Worm (Caenorhabditis elegans): ENCODE data around the gene F46G10.1.

F46G10.1 gene

DNA sequence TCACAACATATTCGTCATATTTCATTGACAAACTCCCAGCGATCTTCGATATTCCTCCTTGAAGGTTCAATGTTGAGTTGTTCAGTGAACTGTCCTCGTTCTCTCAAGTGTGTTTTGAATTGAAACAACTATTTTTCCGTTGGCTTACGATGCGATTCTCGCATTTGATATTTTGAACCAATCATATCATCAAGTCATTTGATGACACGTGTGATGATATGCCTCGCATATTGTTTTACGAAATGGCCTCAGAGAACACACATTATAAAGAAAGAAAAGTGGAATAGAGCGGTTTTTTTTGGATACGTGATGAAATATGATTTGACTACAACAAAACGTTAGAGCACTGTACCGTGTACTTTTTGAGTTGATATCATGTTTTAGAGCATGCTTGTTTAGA is 36.9 kb upstream of the F46G10.1 start (continued):
- TF ChIP-seq sup-37 (GFP tag; optimal IDR thresholded peaks at IDR 0.05) (no peak), snpc-4 (tag; optimal IDR thresholded peaks at IDR 0.05) (no peak), isw-1 (GFP tag; IDR thresholded peaks at IDR 0.05) (no peak)

- TF ChIP-seq fkh-8 (tag; optimal IDR thresholded peaks at IDR 0.05) = peak; percentile 60
- no peak for TF ChIP-seq snu-23 (GFP tag; optimal IDR thresholded peaks at IDR 0.05)
- no peak for TF ChIP-seq elt-3 (tag; optimal IDR thresholded peaks at IDR 0.05)
- TF ChIP-seq nhr-11 (tag; optimal IDR thresholded peaks at IDR 0.05) = peak; percentile 29
- peak; percentile 61 for TF ChIP-seq nhr-71 (tag; optimal IDR thresholded peaks at IDR 0.05)
- TF ChIP-seq lin-14 (GFP tag; optimal IDR thresholded peaks at IDR 0.05) = no peak
- peak; percentile 98 for TF ChIP-seq hlh-4 (tag; optimal IDR thresholded peaks at IDR 0.05)
- peak; percentile 61 for TF ChIP-seq nhr-47 (tag; optimal IDR thresholded peaks at IDR 0.05)
- no peak for TF ChIP-seq lin-15B (tag; optimal IDR thresholded peaks at IDR 0.05)
- no peak for TF ChIP-seq zip-4 (GFP tag; optimal IDR thresholded peaks at IDR 0.05)
- TF ChIP-seq ztf-4 (tag; optimal IDR thresholded peaks at IDR 0.05) = no peak
- no peak for TF ChIP-seq efl-1 (optimal IDR thresholded peaks at IDR 0.05)
- TF ChIP-seq efl-1 (GFP tag; optimal IDR thresholded peaks at IDR 0.05 in 1 of 2) = peak in 1 of 2 experiments; percentile 2
Observed at ce11 chrX:13347251-13347650, 35.7 kb upstream of the F46G10.1 start.

DNA sequence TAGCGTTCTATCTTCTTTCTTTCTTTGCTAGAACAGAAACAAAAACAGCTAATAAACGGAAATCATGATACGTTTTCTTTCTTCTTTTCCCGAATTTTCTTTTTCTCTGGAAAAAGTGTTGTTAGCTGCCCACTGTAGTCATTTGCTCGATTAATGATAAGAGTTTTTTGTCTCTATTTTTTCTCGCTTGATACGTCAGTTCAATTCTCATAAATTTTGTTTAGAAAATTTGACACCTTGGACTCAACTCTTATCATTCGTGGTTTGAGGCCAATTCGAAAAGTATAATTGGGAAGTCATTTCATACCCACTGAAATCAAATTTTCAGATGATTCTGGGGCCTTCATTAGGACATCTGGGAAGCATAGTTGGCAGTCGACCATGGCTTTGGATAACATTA is 30.3 kb upstream of the F46G10.1 start:
- TF ChIP-seq elt-2 (tag; optimal IDR thresholded peaks at IDR 0.05) = peak; percentile 42
- no peak for TF ChIP-seq efl-1 (optimal IDR thresholded peaks at IDR 0.05)
- peak in 1 of 2 experiments; percentile 71 for TF ChIP-seq efl-1 (GFP tag; optimal IDR thresholded peaks at IDR 0.05 in 1 of 2)
- TF ChIP-seq tlp-1 (tag; optimal IDR thresholded peaks at IDR 0.05) = no peak
- no peak for TF ChIP-seq nhr-237 (tag; optimal IDR thresholded peaks at IDR 0.05)
- no peak for TF ChIP-seq unc-30 (tag; optimal IDR thresholded peaks at IDR 0.05)

DNA sequence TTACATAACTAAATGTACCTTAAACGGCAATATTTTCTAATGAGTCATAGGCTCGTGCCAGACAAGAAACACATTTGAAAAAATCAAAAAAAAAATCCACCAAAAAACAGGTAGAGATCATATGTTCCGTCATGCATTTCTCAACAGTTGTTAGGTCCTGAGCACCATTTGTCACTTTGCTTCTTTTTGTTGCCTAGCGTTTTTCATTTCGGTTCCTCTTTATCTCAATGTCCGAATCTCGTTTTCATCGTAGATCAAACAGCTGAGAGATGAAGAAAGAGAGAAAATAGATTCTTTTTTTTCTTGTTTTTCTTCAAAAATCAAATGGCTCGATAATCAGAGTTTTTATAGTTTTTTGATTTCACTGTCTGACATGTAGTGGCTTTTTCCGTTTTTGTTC is 29.4 kb upstream of the F46G10.1 start:
- TF ChIP-seq mdl-1 (tag; optimal IDR thresholded peaks at IDR 0.05) (peak in 1 of 2 experiments; percentile 25), snu-23 (GFP tag; optimal IDR thresholded peaks at IDR 0.05) (peak; percentile 59), lin-14 (GFP tag; optimal IDR thresholded peaks at IDR 0.05) (peak; percentile 81), nhr-19 (GFP tag; conservative IDR thresholded peaks at IDR 0.05) (peak; percentile 68), nhr-20 (tag; optimal IDR thresholded peaks at IDR 0.05) (peak; percentile 49), ceh-82 (tag; optimal IDR thresholded peaks at IDR 0.05) (no peak), rnt-1 (tag; optimal IDR thresholded peaks at IDR 0.05) (peak; percentile 81), lsy-2 (tag; optimal IDR thresholded peaks at IDR 0.05) (peak; percentile 10 to 59), nhr-71 (tag; optimal IDR thresholded peaks at IDR 0.05) (peak; percentile 86), nhr-85 (tag) (peak; percentile 51), unc-130 (tag; optimal IDR thresholded peaks at IDR 0.05) (peak; percentile 19), dsc-1 (tag; optimal IDR thresholded peaks at IDR 0.05) (no peak), vab-15 (tag; optimal IDR thresholded peaks at IDR 0.05) (no peak), fkh-8 (tag; optimal IDR thresholded peaks at IDR 0.05) (no peak), pag-3 (tag; optimal IDR thresholded peaks at IDR 0.05; ENCODE audit: borderline replicate concordance, insufficient read depth) (peak; percentile 64), lin-39 (tag; optimal IDR thresholded peaks at IDR 0.05) (peak; percentile 25)

DNA sequence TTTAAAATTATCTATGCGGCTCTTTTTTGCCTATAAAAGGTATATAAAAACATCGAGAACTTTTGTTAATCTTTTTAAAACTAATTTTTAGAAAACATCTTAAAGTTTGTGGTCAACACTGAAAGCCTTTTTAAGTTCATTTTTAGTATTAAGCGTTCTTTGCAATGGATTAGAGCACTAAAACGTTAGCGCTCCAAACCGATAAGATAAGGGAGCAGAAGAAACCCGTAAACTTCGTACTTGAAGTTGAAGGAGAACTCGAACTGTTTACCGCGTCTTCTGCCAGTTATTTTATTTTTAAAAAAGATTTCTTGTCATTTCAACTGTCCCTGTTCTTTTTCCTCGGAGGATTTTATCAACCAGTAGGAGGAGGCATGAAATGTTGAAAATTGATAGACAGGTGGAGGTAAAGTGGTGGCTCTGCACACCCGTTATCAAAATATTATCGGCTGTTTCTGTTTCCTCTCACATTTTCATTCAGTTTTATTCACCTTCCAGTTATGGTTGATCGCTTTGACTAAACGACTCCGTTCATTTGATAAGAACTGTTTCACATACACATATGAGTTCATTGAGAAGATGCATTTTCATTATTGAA is 27.6 kb upstream of the F46G10.1 start:
- no peak for TF ChIP-seq nhr-47 (tag; optimal IDR thresholded peaks at IDR 0.05)
- TF ChIP-seq swsn-7 (tag; optimal IDR thresholded peaks at IDR 0.05) = no peak
- no peak for TF ChIP-seq fkh-10 (GFP tag; optimal IDR thresholded peaks at IDR 0.05)
- TF ChIP-seq nhr-71 (tag; optimal IDR thresholded peaks at IDR 0.05) = peak; percentile 5
- no peak for TF ChIP-seq jun-1 (tag; optimal IDR thresholded peaks at IDR 0.05)
- no peak for TF ChIP-seq lin-35 (GFP tag; optimal IDR thresholded peaks at IDR 0.05)
- TF ChIP-seq elt-2 (tag; optimal IDR thresholded peaks at IDR 0.05) = peak; percentile 66
- no peak for TF ChIP-seq efl-1 (optimal IDR thresholded peaks at IDR 0.05)
- peak in 1 of 2 experiments; percentile 21 for TF ChIP-seq efl-1 (GFP tag; optimal IDR thresholded peaks at IDR 0.05 in 1 of 2)
